Worm (Caenorhabditis elegans) whole organism, L3 larva: ENCODE measurements around the gene srv-4.

Source experiments
- ama-1 ChIP-seq: fragments of 150-350 bp; optimal IDR thresholded peaks from 2 replicates; lab custom pipeline; 2018
- ceh-16 ChIP-seq: sonication (generic microtip); optimal IDR thresholded peaks from 2 replicates; lab custom pipeline; 2017; ENCODE audit warnings: missing biosample characterization, missing genetic modification characterization
- ceh-28 ChIP-seq: fragments of 150-350 bp; optimal IDR thresholded peaks from 2 replicates; lab custom pipeline; 2014; ENCODE audit warnings: missing biosample characterization, missing genetic modification reagents, missing genetic modification characterization
- ceh-9 ChIP-seq: sonication (generic microtip); optimal IDR thresholded peaks from 2 replicates; lab custom pipeline; 2018; ENCODE audit warnings: missing biosample characterization, missing genetic modification characterization
- daf-12 ChIP-seq: fragments of 150-350 bp; optimal IDR thresholded peaks from 2 replicates; lab custom pipeline; 2014; ENCODE audit warnings: missing biosample characterization, missing genetic modification reagents, missing genetic modification characterization
- egl-27 ChIP-seq: sonication (generic microtip); optimal IDR thresholded peaks from 4 replicates; lab custom pipeline; 2017; ENCODE audit warnings: missing biosample characterization, missing genetic modification reagents, missing genetic modification characterization
- egl-5 ChIP-seq: fragments of 150-350 bp; optimal IDR thresholded peaks from 2 replicates; lab custom pipeline; 2017; ENCODE audit warnings: missing biosample characterization, missing genetic modification reagents, missing genetic modification characterization, inconsistent platforms
- elt-1 ChIP-seq: fragments of 150-350 bp; optimal IDR thresholded peaks from 2 replicates; lab custom pipeline; 2014; ENCODE audit warnings: missing biosample characterization, missing genetic modification characterization
- elt-2 ChIP-seq: sonication (generic microtip); optimal IDR thresholded peaks from 2 replicates; lab custom pipeline; 2016; ENCODE audit warnings: missing genetic modification reagents, mild to moderate bottlenecking, missing genetic modification characterization, missing compliant biosample characterization
- elt-3 ChIP-seq, 3 experiments: fragments of 150-350 bp in 1 of 3; sonication (generic microtip) in 2 of 3; optimal IDR thresholded peaks; 2 replicates in 2 of 3; 4 replicates in 1 of 3; lab custom pipeline; 2014 to 2017; ENCODE audit warnings: missing biosample characterization in 3 of 3, missing genetic modification characterization in 3 of 3
- eor-1 ChIP-seq, 2 experiments: fragments of 150-350 bp; optimal IDR thresholded peaks; 2 replicates each; lab custom pipeline; 2014 to 2018; ENCODE audit warnings: missing biosample characterization in 2 of 2, missing genetic modification characterization in 2 of 2
- fkh-2 ChIP-seq: fragments of 150-350 bp; optimal IDR thresholded peaks from 2 replicates; lab custom pipeline; 2014; ENCODE audit warnings: missing biosample characterization, missing genetic modification reagents, missing genetic modification characterization
- fos-1 ChIP-seq: fragments of 150-350 bp; optimal IDR thresholded peaks from 2 replicates; lab custom pipeline; 2014; ENCODE audit warnings: missing biosample characterization, missing genetic modification characterization
- jun-1 ChIP-seq: fragments of 150-350 bp; optimal IDR thresholded peaks from 2 replicates; lab custom pipeline; 2014; ENCODE audit warnings: missing biosample characterization, missing genetic modification reagents, missing genetic modification characterization
- lin-15B ChIP-seq: fragments of 150-350 bp; optimal IDR thresholded peaks from 2 replicates; lab custom pipeline; 2014; ENCODE audit warnings: missing biosample characterization, missing genetic modification characterization
- lin-39 ChIP-seq: fragments of 150-350 bp; optimal IDR thresholded peaks from 2 replicates; lab custom pipeline; 2018; ENCODE audit warnings: missing biosample characterization, missing genetic modification reagents, missing genetic modification characterization
- lsy-12 ChIP-seq: sonication (generic microtip); optimal IDR thresholded peaks from 2 replicates; lab custom pipeline; 2016; ENCODE audit warnings: mild to moderate bottlenecking, missing genetic modification characterization, missing compliant biosample characterization
- mdl-1 ChIP-seq: fragments of 150-350 bp; optimal IDR thresholded peaks from 2 replicates; lab custom pipeline; 2014; ENCODE audit warnings: missing biosample characterization, missing genetic modification characterization
- mml-1 ChIP-seq: fragments of 150-350 bp; sonication (generic microtip); optimal IDR thresholded peaks from 3 replicates; lab custom pipeline; 2014; ENCODE audit warnings: missing biosample characterization, missing genetic modification characterization
- nfya-1 ChIP-seq: sonication (generic microtip); optimal IDR thresholded peaks from 2 replicates; lab custom pipeline; 2017; ENCODE audit warnings: missing genetic modification characterization, mild to moderate bottlenecking, missing compliant biosample characterization, antibody characterized with exemption, moderate library complexity; ENCODE audit not compliant: insufficient read depth
- nhr-11 ChIP-seq: fragments of 150-350 bp; optimal IDR thresholded peaks from 2 replicates; lab custom pipeline; 2014; ENCODE audit warnings: missing biosample characterization, missing genetic modification characterization
- nhr-12 ChIP-seq: fragments of 150-350 bp; optimal IDR thresholded peaks from 2 replicates; lab custom pipeline; 2014; ENCODE audit warnings: missing biosample characterization, missing genetic modification characterization
- nhr-23 ChIP-seq: fragments of 150-350 bp; optimal IDR thresholded peaks from 2 replicates; lab custom pipeline; 2014; ENCODE audit warnings: missing biosample characterization, missing genetic modification reagents, missing genetic modification characterization
- nhr-25 ChIP-seq: sonication (generic microtip); optimal IDR thresholded peaks from 2 replicates; lab custom pipeline; 2017; ENCODE audit warnings: missing biosample characterization, missing genetic modification characterization
- nhr-43 ChIP-seq: sonication (generic microtip); optimal IDR thresholded peaks from 2 replicates; lab custom pipeline; 2016; ENCODE audit warnings: mild to moderate bottlenecking, missing genetic modification characterization, missing compliant biosample characterization; ENCODE audit not compliant: poor library complexity, severe bottlenecking
- nhr-77 ChIP-seq: fragments of 150-350 bp; optimal IDR thresholded peaks from 2 replicates; lab custom pipeline; 2014; ENCODE audit warnings: missing biosample characterization, missing genetic modification characterization
- pqm-1 ChIP-seq: fragments of 150-350 bp; optimal IDR thresholded peaks from 2 replicates; lab custom pipeline; 2017; ENCODE audit warnings: missing biosample characterization, missing genetic modification characterization, inconsistent platforms
- skn-1 ChIP-seq: fragments of 150-350 bp; optimal IDR thresholded peaks from 2 replicates; lab custom pipeline; 2014; ENCODE audit warnings: missing biosample characterization, missing genetic modification characterization
- snpc-4 ChIP-seq: fragments of 150-350 bp; optimal IDR thresholded peaks from 2 replicates; lab custom pipeline; 2014; ENCODE audit warnings: missing biosample characterization, missing genetic modification characterization
- tbx-2 ChIP-seq: sonication (generic microtip); optimal IDR thresholded peaks from 2 replicates; lab custom pipeline; 2016; ENCODE audit warnings: mild to moderate bottlenecking, missing genetic modification characterization, missing compliant biosample characterization
- unc-62 ChIP-seq: fragments of 150-350 bp; sonication (generic microtip); optimal IDR thresholded peaks from 4 replicates; lab custom pipeline; 2014; ENCODE audit warnings: missing biosample characterization, missing genetic modification reagents, missing genetic modification characterization
- ztf-11 ChIP-seq: fragments of 150-350 bp; optimal IDR thresholded peaks from 2 replicates; lab custom pipeline; 2014; ENCODE audit warnings: missing biosample characterization, missing genetic modification characterization

Gene srv-4

DNA sequence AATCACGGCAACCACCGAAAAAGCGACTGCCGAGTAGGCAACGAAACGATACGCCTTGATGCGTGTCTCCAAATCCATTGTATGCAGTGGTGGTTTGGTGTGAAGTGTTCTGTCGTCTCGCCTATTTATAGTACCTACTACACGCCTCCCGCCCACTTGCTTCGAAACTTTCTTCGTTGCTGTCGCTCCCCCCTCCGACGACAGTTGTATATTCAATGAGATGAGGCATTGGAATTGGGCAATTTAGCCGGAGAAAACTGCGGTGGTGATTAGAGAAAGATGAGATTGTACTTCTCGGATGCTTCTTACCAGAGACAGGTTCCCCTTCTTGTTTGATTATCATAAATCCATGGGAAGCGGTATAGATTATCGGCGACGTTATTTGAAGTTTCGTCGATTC is 43.7 kb downstream of the srv-4 start, which contains the start of gene col-34:
col-34 (minus strand) TSS at position 101 of the 400 bp plus-strand sequence.
- TF ChIP-seq egl-5 (tag; lab: Kevin White, UChicago) (peak; percentile 15), nfya-1 (tag; lab: Kevin White, UChicago) (no peak), ztf-11 (tag; lab: Kevin White, UChicago) (no peak)

DNA sequence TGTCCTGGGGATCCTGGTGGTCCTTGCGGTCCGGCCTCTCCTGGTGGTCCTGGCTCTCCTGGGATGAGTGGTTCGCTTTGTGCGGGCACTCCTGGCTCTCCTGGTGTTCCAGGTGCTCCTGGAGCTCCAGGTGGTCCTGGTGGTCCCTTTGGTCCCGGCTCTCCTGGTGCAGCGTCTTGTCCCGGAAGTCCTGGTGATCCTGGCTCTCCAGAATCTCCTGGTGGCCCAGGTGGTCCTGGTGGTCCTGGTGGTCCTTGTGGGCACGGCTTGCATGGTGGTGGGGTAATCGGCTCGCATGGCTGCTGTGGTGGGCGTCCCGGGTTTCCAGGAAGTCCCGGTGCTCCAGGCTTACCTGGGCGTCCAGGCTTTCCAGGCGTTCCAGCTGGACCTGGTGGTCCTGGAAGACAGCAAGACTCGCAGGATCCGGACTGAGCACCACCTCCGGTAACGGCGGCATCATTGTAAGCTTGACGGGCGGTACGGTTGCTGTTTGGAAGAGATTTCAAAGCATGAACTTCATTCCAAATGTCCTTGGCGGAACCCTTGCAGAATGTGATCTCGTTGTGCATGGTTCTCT is 44.3 kb downstream of the srv-4 start:
- TF ChIP-seq nfya-1 (tag; lab: Kevin White, UChicago) = no peak
- no peak for TF ChIP-seq lin-39
- no peak for TF ChIP-seq jun-1 (tag; lab: Kevin White, UChicago)
- no peak for TF ChIP-seq skn-1 (tag; lab: Kevin White, UChicago)
- no peak for TF ChIP-seq mdl-1 (tag; lab: Kevin White, UChicago)
- no peak for TF ChIP-seq ama-1
- TF ChIP-seq elt-1 = no peak

DNA sequence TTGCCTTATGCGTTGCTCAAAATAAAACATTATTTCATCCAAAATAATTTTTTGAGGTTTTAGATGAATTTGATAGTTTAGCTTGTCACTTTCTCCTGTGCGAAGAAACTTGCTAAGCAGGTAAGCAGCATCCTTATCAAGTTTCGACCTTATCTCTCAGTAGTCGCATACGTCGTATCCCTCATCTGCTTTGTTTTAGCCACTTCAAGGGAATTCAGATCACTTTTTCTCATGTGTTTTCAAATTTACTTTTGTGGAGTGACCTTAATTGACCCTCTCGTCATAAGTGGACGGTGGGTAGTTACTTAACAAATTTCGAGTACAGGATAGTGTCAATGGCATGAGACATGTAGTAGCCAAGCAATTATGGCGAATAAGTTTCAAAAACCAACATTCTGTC is 51.6 kb downstream of the srv-4 start:
- TF ChIP-seq daf-12 (tag; lab: Kevin White, UChicago) = no peak
- no peak for TF ChIP-seq nhr-11 (tag; lab: Kevin White, UChicago)
- no peak for TF ChIP-seq elt-1
- TF ChIP-seq elt-3 (tag; optimal IDR thresholded peaks at IDR 0.05; lab: Kevin White, UChicago) = peak in 1 of 3 experiments; percentile 93
- no peak for TF ChIP-seq egl-27
- TF ChIP-seq tbx-2 (tag; lab: Kevin White, UChicago) = peak; percentile 46
- peak; percentile 68 for TF ChIP-seq nhr-25
- TF ChIP-seq nhr-77 (tag; lab: Kevin White, UChicago) = peak; percentile 55
- peak; percentile 90 for TF ChIP-seq ama-1
- no peak for TF ChIP-seq fkh-2
- no peak for TF ChIP-seq lsy-12 (tag; lab: Kevin White, UChicago)
- TF ChIP-seq nhr-23 (tag; lab: Kevin White, UChicago) = no peak
- TF ChIP-seq jun-1 (tag; lab: Kevin White, UChicago) = no peak
- TF ChIP-seq lin-15B (tag; lab: Kevin White, UChicago) = no peak
- TF ChIP-seq nfya-1 (tag; lab: Kevin White, UChicago) = peak; percentile 18
- no peak for TF ChIP-seq fos-1 (tag; lab: Kevin White, UChicago)
- TF ChIP-seq skn-1 (tag; lab: Kevin White, UChicago) = no peak

DNA sequence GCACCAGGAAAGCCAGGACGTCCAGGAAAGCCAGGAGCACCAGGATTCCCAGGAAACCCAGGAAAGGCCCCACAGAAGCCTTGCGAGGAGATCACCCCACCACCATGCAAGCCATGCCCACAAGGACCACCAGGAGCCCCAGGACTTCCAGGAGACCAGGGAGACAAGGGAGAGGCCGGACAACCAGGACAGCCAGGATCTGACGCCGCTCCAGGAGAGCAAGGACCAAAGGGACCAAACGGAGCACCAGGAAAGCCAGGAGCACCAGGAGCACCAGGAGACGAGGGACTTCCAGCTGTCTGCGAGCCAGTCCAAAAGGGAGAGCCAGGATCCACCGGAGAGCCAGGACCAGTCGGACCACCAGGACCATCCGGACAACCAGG is 52.2 kb downstream of the srv-4 start:
- TF ChIP-seq elt-2 (tag; lab: Kevin White, UChicago) (no peak), eor-1 (tag; optimal IDR thresholded peaks at IDR 0.05; lab: Kevin White, UChicago) (no peak), nhr-77 (tag; lab: Kevin White, UChicago) (no peak), mml-1 (tag; lab: Kevin White, UChicago) (no peak), egl-27 (no peak), ceh-9 (tag; lab: Kevin White, UChicago) (no peak), lin-15B (tag; lab: Kevin White, UChicago) (no peak), egl-5 (tag; lab: Kevin White, UChicago) (no peak), snpc-4 (tag; lab: Kevin White, UChicago) (no peak), pqm-1 (tag; lab: Kevin White, UChicago) (no peak), ceh-16 (no peak), nhr-12 (tag; lab: Kevin White, UChicago) (no peak), nhr-43 (tag; lab: Kevin White, UChicago) (no peak), tbx-2 (tag; lab: Kevin White, UChicago) (no peak), elt-3 (tag; optimal IDR thresholded peaks at IDR 0.05; lab: Kevin White, UChicago) (no peak), ceh-28 (tag; lab: Kevin White, UChicago) (no peak), nhr-25 (no peak), unc-62 (GFP tag; lab: Kevin White, UChicago) (no peak), skn-1 (tag; lab: Kevin White, UChicago) (no peak)
